Fruit fly (Drosophila melanogaster): ENCODE results near the gene CG14086.
A peak's percentile ranks its signal among the peaks of the same experiment; 100 is the strongest.

CG14086 gene

dm6 chr3L:19233798-19234781 lies 41.5 kb upstream of the CG14086 start (continued):
- TF ChIP-seq gsb (GFP tag; IDR thresholded peaks at IDR 0.05) (no peak), D (optimal IDR thresholded peaks at IDR 0.05) (no peak), D (GFP tag; optimal IDR thresholded peaks at IDR 0.05) (no peak), Sox102F (GFP tag; optimal IDR thresholded peaks at IDR 0.05) (peak; percentile 28), ems (GFP tag; optimal IDR thresholded peaks at IDR 0.05) (no peak), CG1647 (GFP tag; optimal IDR thresholded peaks at IDR 0.05) (no peak), knrl (GFP tag; IDR thresholded peaks at IDR 0.05; ENCODE audit: partially characterized antibody) (no peak), CrebB (tag; optimal IDR thresholded peaks at IDR 0.05) (no peak), C15 (GFP tag; IDR thresholded peaks at IDR 0.05) (no peak), Dll (GFP tag; IDR thresholded peaks at IDR 0.05; ENCODE audit: partially characterized antibody) (no peak), CG11247 (GFP tag; IDR thresholded peaks at IDR 0.05) (no peak), Meics (GFP tag; optimal IDR thresholded peaks at IDR 0.05) (no peak), CG2889 (GFP tag; IDR thresholded peaks at IDR 0.05) (no peak), Spps (tag; optimal IDR thresholded peaks at IDR 0.05) (no peak), wor (GFP tag; IDR thresholded peaks at IDR 0.05) (no peak), p53 (GFP tag; optimal IDR thresholded peaks at IDR 0.05) (no peak), amos (GFP tag; IDR thresholded peaks at IDR 0.05; ENCODE audit: partially characterized antibody) (no peak), CG2875 (GFP tag; optimal IDR thresholded peaks at IDR 0.05) (no peak), Hr3 (GFP tag; optimal IDR thresholded peaks at IDR 0.05) (no peak), yki (optimal IDR thresholded peaks at IDR 0.05) (no peak), CG14441 (GFP tag; IDR thresholded peaks at IDR 0.05) (no peak), trh (GFP tag; optimal IDR thresholded peaks at IDR 0.05) (no peak), CG8290 (GFP tag; optimal IDR thresholded peaks at IDR 0.05) (no peak), CG8290 (tag; optimal IDR thresholded peaks at IDR 0.05) (no peak), tio (GFP tag; optimal IDR thresholded peaks at IDR 0.05) (no peak), abd-A (tag; optimal IDR thresholded peaks at IDR 0.05) (no peak), CG11504 (tag; optimal IDR thresholded peaks at IDR 0.05) (peak; percentile 22), Vsx1 (GFP tag; optimal IDR thresholded peaks at IDR 0.05) (no peak), schlank (tag; optimal IDR thresholded peaks at IDR 0.05) (no peak), CG2129 (GFP tag; IDR thresholded peaks at IDR 0.05; ENCODE audit: partially characterized antibody) (no peak), gfzf (GFP tag; optimal IDR thresholded peaks at IDR 0.05) (no peak), btn (GFP tag; optimal IDR thresholded peaks at IDR 0.05) (no peak), Bdp1 (GFP tag; optimal IDR thresholded peaks at IDR 0.05) (no peak), CG6654 (GFP tag; optimal IDR thresholded peaks at IDR 0.05) (no peak), br (optimal IDR thresholded peaks at IDR 0.05) (no peak), CkIIα-i1 (GFP tag; IDR thresholded peaks at IDR 0.05) (no peak), CG16863 (GFP tag; optimal IDR thresholded peaks at IDR 0.05) (no peak), kay (GFP tag; optimal IDR thresholded peaks at IDR 0.05) (no peak), CG11456 (GFP tag; IDR thresholded peaks at IDR 0.05) (no peak), CG30403 (GFP tag; optimal IDR thresholded peaks at IDR 0.05) (peak; percentile 41), Elba2 (GFP tag; optimal IDR thresholded peaks at IDR 0.05) (no peak), CG10147 (GFP tag; optimal IDR thresholded peaks at IDR 0.05) (no peak), CG7963 (GFP tag; IDR thresholded peaks at IDR 0.05; ENCODE audit: partially characterized antibody) (no peak), her (GFP tag; optimal IDR thresholded peaks at IDR 0.05) (no peak), hb (GFP tag; IDR thresholded peaks at IDR 0.05; ENCODE audit: partially characterized antibody) (no peak), CG5953 (GFP tag; IDR thresholded peaks at IDR 0.05) (no peak), CG12744 (GFP tag; optimal IDR thresholded peaks at IDR 0.05) (no peak), CG9437 (GFP tag; optimal IDR thresholded peaks at IDR 0.05) (peak; percentile 19), Trl (optimal IDR thresholded peaks at IDR 0.05) (peak; percentile 30 to 35), Trl (GFP tag; optimal IDR thresholded peaks at IDR 0.05) (no peak), CG4617 (GFP tag; optimal IDR thresholded peaks at IDR 0.05; ENCODE audit: borderline replicate concordance) (no peak)

Measured in whole organism, embryonic.